Worm (Caenorhabditis elegans): ENCODE results near the gene srbc-55.
"Not testable (repeated sequence)": the region's sequence is repeated elsewhere in the genome, so short reads cannot be mapped to it uniquely, and the experiment has no call there.

srbc-55 gene

ce11 chrV:15831586-15831985, 1.8 kb upstream of the srbc-55 start, which contains the start of gene srbc-56:
Gene srbc-56 (minus strand): TSS chrV:15831686.
- TF ChIP-seq dao-5 (tag; optimal IDR thresholded peaks at IDR 0.05) (no peak), him-1 (tag; optimal IDR thresholded peaks at IDR 0.05) (no peak), W03F9.2 (tag; optimal IDR thresholded peaks at IDR 0.05) (no peak)

DNA sequence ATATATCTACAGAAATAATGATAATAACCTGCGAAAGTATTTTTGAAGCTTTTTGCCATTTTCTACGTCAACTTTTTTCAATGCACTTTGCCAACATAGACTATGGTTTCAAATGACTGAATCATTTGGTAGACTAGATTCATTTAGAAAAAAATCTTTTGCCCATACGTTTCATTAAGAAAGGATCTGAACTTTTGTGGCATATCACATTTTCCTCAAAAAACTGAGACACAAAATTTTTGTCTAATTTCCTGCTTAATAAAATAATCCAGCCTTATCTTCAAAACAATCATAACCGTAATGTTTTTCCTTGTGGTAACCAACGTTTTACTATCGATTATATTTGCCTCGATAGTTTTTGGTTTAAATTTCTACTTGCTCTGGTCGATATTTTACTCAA, 3.7 kb downstream of the srbc-55 start, which contains the start of gene srbc-51:
Gene srbc-51, plus strand, starts transcription at position 301 of the 400 bp plus-strand sequence.
- TF ChIP-seq him-1 (tag; optimal IDR thresholded peaks at IDR 0.05) (no peak), dao-5 (tag; optimal IDR thresholded peaks at IDR 0.05) (no peak), W03F9.2 (tag; optimal IDR thresholded peaks at IDR 0.05) (no peak)

- no peak for TF ChIP-seq dao-5 (tag; optimal IDR thresholded peaks at IDR 0.05)
- no peak for TF ChIP-seq him-1 (tag; optimal IDR thresholded peaks at IDR 0.05)
- TF ChIP-seq W03F9.2 (tag; optimal IDR thresholded peaks at IDR 0.05) = no peak
These were observed 4.9 kb downstream of the srbc-55 start, which contains the start of gene srbc-50 for ce11 chrV:15824866-15825265. Gene srbc-50 (minus strand): TSS chrV:15824966.

ce11 chrV:15821398-15821797, 8.4 kb downstream of the srbc-55 start, which contains the start of gene srbc-49:
Gene srbc-49 (plus strand): TSS chrV:15821698.
- TF ChIP-seq him-1 (tag; optimal IDR thresholded peaks at IDR 0.05) (no peak), dao-5 (tag; optimal IDR thresholded peaks at IDR 0.05) (no peak), W03F9.2 (tag; optimal IDR thresholded peaks at IDR 0.05) (no peak)

DNA sequence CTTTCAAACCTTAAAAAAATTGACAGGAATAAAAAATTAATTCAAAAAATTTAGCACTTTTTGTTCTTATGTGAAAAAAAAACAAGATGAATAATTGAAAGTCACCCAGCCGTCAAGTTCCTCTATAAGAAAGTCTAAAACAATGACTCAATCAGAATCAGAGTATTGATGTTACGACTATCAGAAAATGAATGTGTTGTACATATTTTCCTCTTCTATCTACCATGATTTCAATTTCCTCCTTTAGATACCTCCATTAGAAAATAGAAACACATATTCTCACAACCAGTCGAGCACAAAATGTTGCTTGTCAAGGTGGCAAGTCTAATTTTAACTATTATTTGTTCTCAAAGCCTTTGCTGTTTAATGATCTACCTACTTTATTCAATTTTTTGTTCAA, 9.8 kb downstream of the srbc-55 start, which contains the start of gene srbc-48:
Gene srbc-48, plus strand, starts transcription at position 301 of the 400 bp plus-strand sequence.
- TF ChIP-seq dao-5 (tag; optimal IDR thresholded peaks at IDR 0.05) (no peak), him-1 (tag; optimal IDR thresholded peaks at IDR 0.05) (no peak), W03F9.2 (tag; optimal IDR thresholded peaks at IDR 0.05) (no peak)

DNA sequence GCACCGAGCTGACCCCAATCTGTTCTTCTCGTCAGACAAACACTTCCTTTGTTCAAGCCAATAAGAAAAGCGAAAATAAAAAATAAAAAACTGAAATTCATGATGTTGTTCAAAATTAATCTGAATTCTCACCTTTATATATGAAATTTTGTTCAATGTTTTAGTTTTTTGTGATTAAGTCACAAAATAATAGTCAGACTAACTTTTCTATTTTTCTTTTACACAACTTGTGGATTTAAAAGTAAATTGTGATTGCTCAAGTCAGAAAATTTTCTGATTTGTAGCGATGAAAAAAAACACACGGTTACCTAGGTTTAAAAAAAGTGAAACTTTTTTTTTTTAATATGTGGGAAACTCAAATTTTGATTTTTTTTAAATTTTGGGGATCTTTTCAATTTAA, 12.1 kb downstream of the srbc-55 start, which contains the start of gene abf-3:
Gene abf-3, minus strand, starts transcription at position 101 of the 400 bp plus-strand sequence.
- TF ChIP-seq him-1 (tag; optimal IDR thresholded peaks at IDR 0.05) = no peak
- TF ChIP-seq W03F9.2 (tag; optimal IDR thresholded peaks at IDR 0.05) = no peak
- TF ChIP-seq dao-5 (tag; optimal IDR thresholded peaks at IDR 0.05) = no peak

- no peak for TF ChIP-seq him-1 (tag; optimal IDR thresholded peaks at IDR 0.05)
- no peak for TF ChIP-seq W03F9.2 (tag; optimal IDR thresholded peaks at IDR 0.05)
- no peak for TF ChIP-seq dao-5 (tag; optimal IDR thresholded peaks at IDR 0.05)
These were observed 13.8 kb downstream of the srbc-55 start, which contains the start of the genes fbxa-69 and F54B8.4 for ce11 chrV:15815962-15816432. Gene fbxa-69 (minus strand): TSS chrV:15815971. Gene F54B8.4 (plus strand): TSS chrV:15816382.

ce11 chrV:15811982-15812381, 17.8 kb downstream of the srbc-55 start, which contains the start of gene nhr-282:
Gene nhr-282 (plus strand): TSS chrV:15812282.
- not testable (repeated sequence) for TF ChIP-seq W03F9.2, dao-5, him-1 (tag; optimal IDR thresholded peaks at IDR 0.05)

- no peak for TF ChIP-seq him-1 (tag; optimal IDR thresholded peaks at IDR 0.05)
- TF ChIP-seq dao-5 (tag; optimal IDR thresholded peaks at IDR 0.05) = no peak
- no peak for TF ChIP-seq W03F9.2 (tag; optimal IDR thresholded peaks at IDR 0.05)
These were observed 19.4 kb downstream of the srbc-55 start, which contains the start of gene F54B8.1 for ce11 chrV:15810446-15810845. Gene F54B8.1 (plus strand): TSS chrV:15810746.

- TF ChIP-seq W03F9.2 (tag; optimal IDR thresholded peaks at IDR 0.05) (no peak), dao-5 (tag; optimal IDR thresholded peaks at IDR 0.05) (no peak), him-1 (tag; optimal IDR thresholded peaks at IDR 0.05) (no peak)
These were observed 20.3 kb downstream of the srbc-55 start, which contains the start of gene srsx-36 for ce11 chrV:15809543-15809942. Gene srsx-36 (minus strand): TSS chrV:15809643.

ce11 chrV:15807420-15807819, 22.4 kb downstream of the srbc-55 start, which contains the start of gene srsx-38:
Gene srsx-38 (minus strand): TSS chrV:15807520.
- TF ChIP-seq W03F9.2, him-1, dao-5 (tag; optimal IDR thresholded peaks at IDR 0.05): not testable (repeated sequence)

- not testable (repeated sequence) for TF ChIP-seq him-1, dao-5, W03F9.2 (tag; optimal IDR thresholded peaks at IDR 0.05)
These were observed 26.1 kb downstream of the srbc-55 start, which contains the start of gene T26E4.18 for ce11 chrV:15803748-15804147. Gene T26E4.18 (minus strand): TSS chrV:15803848.

DNA sequence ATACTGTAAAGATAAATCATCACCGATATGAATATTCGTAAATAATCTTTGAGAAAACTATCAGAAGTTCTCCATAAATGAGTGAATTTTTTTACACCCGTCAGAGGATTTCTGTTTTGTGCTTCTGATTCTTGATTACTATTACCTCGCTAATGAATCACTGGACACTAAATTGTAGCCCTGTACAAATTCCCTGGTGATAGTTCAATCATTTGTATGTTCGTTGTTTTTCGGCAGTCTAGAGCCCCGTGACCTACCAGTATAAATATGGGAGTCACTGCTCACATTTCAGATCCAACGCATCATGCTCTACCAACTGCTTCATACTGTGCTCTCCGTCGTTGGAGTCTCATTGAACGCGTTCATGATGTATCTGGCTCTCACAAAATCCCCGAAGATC, 26.7 kb downstream of the srbc-55 start, which contains the start of gene srd-27:
Gene srd-27, plus strand, starts transcription at position 301 of the 400 bp plus-strand sequence.
- not testable (repeated sequence) for TF ChIP-seq him-1, dao-5, W03F9.2 (tag; optimal IDR thresholded peaks at IDR 0.05)

DNA sequence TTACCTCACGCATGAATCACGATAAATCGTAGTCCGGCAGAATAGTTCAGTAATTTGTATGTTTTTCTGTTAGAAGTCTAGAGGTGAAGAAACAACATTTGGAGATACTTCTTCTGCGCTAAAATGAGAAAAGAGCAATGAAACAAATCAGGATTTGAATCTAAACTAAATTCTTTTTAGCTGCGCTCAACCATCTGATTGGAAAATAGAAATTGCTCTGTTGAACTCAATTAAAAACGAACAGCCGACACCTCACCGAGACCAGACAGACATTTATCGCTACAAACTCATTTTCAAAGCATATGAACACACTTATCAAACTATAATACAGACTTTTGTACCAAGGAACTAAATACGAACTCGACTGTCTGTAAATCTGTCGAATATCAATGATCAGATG, 27.2 kb downstream of the srbc-55 start, which contains the start of gene T26E4.9:
Gene T26E4.9, minus strand, starts transcription at position 101 of the 400 bp plus-strand sequence.
- not testable (repeated sequence) for TF ChIP-seq W03F9.2, him-1, dao-5 (tag; optimal IDR thresholded peaks at IDR 0.05)

All from whole organism, L4/young adult.